Worm (Caenorhabditis elegans) whole organism, L3 larva: ENCODE data around the gene psd-1.

Experiments used
- aly-2 ChIP-seq: fragments of 150-350 bp; optimal IDR thresholded peaks from 2 replicates; lab custom pipeline; 2014; ENCODE audit warnings: missing biosample characterization, missing genetic modification characterization
- ama-1 ChIP-seq: fragments of 150-350 bp; optimal IDR thresholded peaks from 2 replicates; lab custom pipeline; 2018
- ceh-9 ChIP-seq: sonication (generic microtip); optimal IDR thresholded peaks from 2 replicates; lab custom pipeline; 2018; ENCODE audit warnings: missing biosample characterization, missing genetic modification characterization
- elt-1 ChIP-seq: fragments of 150-350 bp; optimal IDR thresholded peaks from 2 replicates; lab custom pipeline; 2014; ENCODE audit warnings: missing biosample characterization, missing genetic modification characterization
- jun-1 ChIP-seq: fragments of 150-350 bp; optimal IDR thresholded peaks from 2 replicates; lab custom pipeline; 2014; ENCODE audit warnings: missing biosample characterization, missing genetic modification reagents, missing genetic modification characterization
- nhr-11 ChIP-seq: fragments of 150-350 bp; optimal IDR thresholded peaks from 2 replicates; lab custom pipeline; 2014; ENCODE audit warnings: missing biosample characterization, missing genetic modification characterization
- nhr-12 ChIP-seq: fragments of 150-350 bp; optimal IDR thresholded peaks from 2 replicates; lab custom pipeline; 2014; ENCODE audit warnings: missing biosample characterization, missing genetic modification characterization
- nhr-76 ChIP-seq: fragments of 150-350 bp; sonication (generic microtip); optimal IDR thresholded peaks from 5 replicates; lab custom pipeline; 2014; ENCODE audit warnings: missing biosample characterization, missing genetic modification characterization
- nhr-77 ChIP-seq: fragments of 150-350 bp; optimal IDR thresholded peaks from 2 replicates; lab custom pipeline; 2014; ENCODE audit warnings: missing biosample characterization, missing genetic modification characterization
- unc-62 ChIP-seq: fragments of 150-350 bp; sonication (generic microtip); optimal IDR thresholded peaks from 4 replicates; lab custom pipeline; 2014; ENCODE audit warnings: missing biosample characterization, missing genetic modification reagents, missing genetic modification characterization
- ztf-11 ChIP-seq: fragments of 150-350 bp; optimal IDR thresholded peaks from 2 replicates; lab custom pipeline; 2014; ENCODE audit warnings: missing biosample characterization, missing genetic modification characterization

DNA sequence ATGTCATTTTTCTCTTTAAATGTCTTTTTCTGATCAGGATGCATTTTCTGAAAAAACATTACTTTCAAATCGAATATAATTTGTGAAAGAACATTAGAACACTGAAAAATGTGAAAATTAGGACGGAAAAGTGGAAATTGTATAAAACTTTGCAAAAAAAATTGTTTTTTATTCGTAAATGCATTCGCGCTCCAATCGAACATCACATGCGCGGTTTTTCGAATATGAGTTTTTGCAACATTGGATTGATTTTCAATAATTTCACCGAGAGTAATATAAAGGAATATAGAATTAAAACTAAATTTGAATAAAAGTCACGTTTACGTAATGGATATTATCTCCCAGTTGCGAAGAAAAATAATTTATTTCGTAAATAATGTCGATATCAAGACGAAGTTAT lies 2.0 kb upstream of the psd-1 start, which contains the start of the genes spot-1 and B0361.11:
- TF ChIP-seq aly-2 (tag; lab: Kevin White, UChicago) (no peak), unc-62 (GFP tag; lab: Kevin White, UChicago) (no peak), nhr-11 (tag; lab: Kevin White, UChicago) (no peak), nhr-77 (tag; lab: Kevin White, UChicago) (no peak), nhr-12 (no peak), nhr-76 (tag; lab: Kevin White, UChicago) (no peak), ama-1 (lab: Kevin White, UChicago) (no peak), jun-1 (tag; lab: Kevin White, UChicago) (no peak), ztf-11 (tag; lab: Kevin White, UChicago) (no peak), ceh-9 (tag; lab: Kevin White, UChicago) (no peak), elt-1 (tag; lab: Kevin White, UChicago) (no peak)
